Worm (Caenorhabditis elegans): ENCODE data around the gene pld-1.

- TF ChIP-seq elt-2 (tag; optimal IDR thresholded peaks at IDR 0.05), result no peak
- no peak for TF ChIP-seq mec-3 (tag; optimal IDR thresholded peaks at IDR 0.05; ENCODE audit: borderline replicate concordance)
Measured at ce11 chrII:5058036-5058435, 33.5 kb downstream of the pld-1 start, which contains the start of gene C27A2.12.
